Worm (Caenorhabditis elegans): ENCODE results near the gene C54D2.6.

Gene C54D2.6

ce11 chrX:7838582-7838981, 8.7 kb downstream of the C54D2.6 start, which contains the start of gene nlp-101:
TSS of gene nlp-101 (plus strand) at chrX:7838882.
- no peak for TF ChIP-seq ama-1 (optimal IDR thresholded peaks at IDR 0.05)
- no peak for TF ChIP-seq zag-1 (tag; optimal IDR thresholded peaks at IDR 0.05)
- no peak for TF ChIP-seq efl-3 (GFP tag; optimal IDR thresholded peaks at IDR 0.05)
- no peak for TF ChIP-seq snu-23 (GFP tag; optimal IDR thresholded peaks at IDR 0.05)
- TF ChIP-seq sptf-1 (tag; optimal IDR thresholded peaks at IDR 0.05), result no peak
- TF ChIP-seq ceh-63 (GFP tag; optimal IDR thresholded peaks at IDR 0.05), result no peak
- TF ChIP-seq elt-3 (tag; optimal IDR thresholded peaks at IDR 0.05), result no peak
- TF ChIP-seq lin-35 (GFP tag; optimal IDR thresholded peaks at IDR 0.05), result no peak
- TF ChIP-seq lin-13 (GFP tag; optimal IDR thresholded peaks at IDR 0.05), result no peak
- no peak for TF ChIP-seq nhr-19 (GFP tag; conservative IDR thresholded peaks at IDR 0.05)
- TF ChIP-seq ceh-88 (GFP tag; IDR thresholded peaks at IDR 0.05), result no peak
- TF ChIP-seq tlp-1 (tag; optimal IDR thresholded peaks at IDR 0.05), result no peak
- TF ChIP-seq snpc-4 (tag; optimal IDR thresholded peaks at IDR 0.05), result no peak
- TF ChIP-seq fkh-4 (tag; optimal IDR thresholded peaks at IDR 0.05; ENCODE audit: borderline replicate concordance), result no peak
- TF ChIP-seq nhr-28 (tag; optimal IDR thresholded peaks at IDR 0.05), result no peak
- no peak for TF ChIP-seq nhr-84 (tag; optimal IDR thresholded peaks at IDR 0.05)
- TF ChIP-seq unc-130 (tag; optimal IDR thresholded peaks at IDR 0.05), result no peak
- no peak for TF ChIP-seq unc-30 (tag; optimal IDR thresholded peaks at IDR 0.05)
- no peak for TF ChIP-seq aly-2 (tag; optimal IDR thresholded peaks at IDR 0.05)
- no peak for TF ChIP-seq swsn-7 (tag; optimal IDR thresholded peaks at IDR 0.05)

- TF ChIP-seq dsc-1 (tag; optimal IDR thresholded peaks at IDR 0.05), result no peak
- no peak for TF ChIP-seq mef-2 (tag; optimal IDR thresholded peaks at IDR 0.05)
- TF ChIP-seq efl-1 (optimal IDR thresholded peaks at IDR 0.05), result no peak
- no peak for TF ChIP-seq efl-1 (GFP tag; optimal IDR thresholded peaks at IDR 0.05 in 1 of 2)
- no peak for TF ChIP-seq ceh-82 (tag; optimal IDR thresholded peaks at IDR 0.05)
- no peak for TF ChIP-seq lin-13 (GFP tag; optimal IDR thresholded peaks at IDR 0.05)
- TF ChIP-seq nhr-71 (tag; optimal IDR thresholded peaks at IDR 0.05), result no peak
- no peak for TF ChIP-seq elt-2 (tag; optimal IDR thresholded peaks at IDR 0.05)
- TF ChIP-seq aly-2 (tag; optimal IDR thresholded peaks at IDR 0.05), result no peak
- TF ChIP-seq ets-5 (GFP tag; IDR thresholded peaks at IDR 0.05), result no peak
- TF ChIP-seq C04F5.9 (tag; optimal IDR thresholded peaks at IDR 0.05), result no peak
- no peak for TF ChIP-seq pqm-1 (tag; optimal IDR thresholded peaks at IDR 0.05)
- TF ChIP-seq snpc-4 (tag; optimal IDR thresholded peaks at IDR 0.05), result no peak
Measured at ce11 chrX:7834117-7834516, 13.2 kb downstream of the C54D2.6 start, which contains the start of gene sul-3. TSS of gene sul-3 (minus strand) at chrX:7834217.

- no peak for TF ChIP-seq unc-130 (tag; optimal IDR thresholded peaks at IDR 0.05)
- no peak for TF ChIP-seq nhr-11 (tag; optimal IDR thresholded peaks at IDR 0.05)
- no peak for TF ChIP-seq alr-1 (tag; optimal IDR thresholded peaks at IDR 0.05; ENCODE audit: borderline replicate concordance)
- no peak for TF ChIP-seq nhr-76 (tag; optimal IDR thresholded peaks at IDR 0.05)
- TF ChIP-seq unc-62 (GFP tag; optimal IDR thresholded peaks at IDR 0.05), result no peak
- no peak for TF ChIP-seq xbp-1 (tag; optimal IDR thresholded peaks at IDR 0.05)
- no peak for TF ChIP-seq sptf-1 (tag; optimal IDR thresholded peaks at IDR 0.05)
- no peak for TF ChIP-seq egl-27 (tag; optimal IDR thresholded peaks at IDR 0.05)
- TF ChIP-seq pag-3 (tag; optimal IDR thresholded peaks at IDR 0.05; ENCODE audit: borderline replicate concordance, insufficient read depth), result no peak
- TF ChIP-seq ztf-4 (tag; optimal IDR thresholded peaks at IDR 0.05), result no peak
- no peak for TF ChIP-seq lir-3 (tag; optimal IDR thresholded peaks at IDR 0.05; ENCODE audit: poor library complexity)
- TF ChIP-seq elt-2 (tag; optimal IDR thresholded peaks at IDR 0.05), result no peak
- TF ChIP-seq Y116A8C.19 (tag; optimal IDR thresholded peaks at IDR 0.05; ENCODE audit: borderline replicate concordance), result no peak
- no peak for TF ChIP-seq lin-39 (tag; optimal IDR thresholded peaks at IDR 0.05)
- no peak for TF ChIP-seq mab-9 (GFP tag; IDR thresholded peaks at IDR 0.05)
Measured at ce11 chrX:7827989-7828388, 19.3 kb downstream of the C54D2.6 start.
